Worm (Caenorhabditis elegans) whole organism, L4/young adult: ENCODE data around the gene lurp-2.

ENCODE experiments used
- W03F9.2 ChIP-seq: fragments of 150-350 bp; optimal IDR thresholded peaks from 2 replicates; lab custom pipeline; 2014; ENCODE audit warnings: missing biosample characterization, missing genetic modification characterization
- dao-5 ChIP-seq: sonication (generic microtip); optimal IDR thresholded peaks from 2 replicates; lab custom pipeline; 2016; ENCODE audit warnings: missing genotype, missing genetic modification characterization, moderate library complexity, missing compliant biosample characterization
- him-1 ChIP-seq: sonication (generic microtip); optimal IDR thresholded peaks from 2 replicates; lab custom pipeline; 2016; ENCODE audit warnings: missing genotype, missing genetic modification reagents, missing genetic modification characterization, missing compliant biosample characterization

- TF ChIP-seq him-1 (tag; lab: Kevin White, UChicago) (no peak), W03F9.2 (tag; lab: Kevin White, UChicago) (no peak), dao-5 (no peak)
These were observed 38.8 kb upstream of the lurp-2 start, which contains the start of gene cut-2 for ce11 chrV:13414585-13414984.
